In genomic region chr3R:18983614-18984185, dm6 we compare ENCODE assay signal across 2 fruit fly cellular contexts.
A peak's percentile ranks its signal among the peaks of the same experiment; 100 is the strongest.
TF ChIP-seq lines count a peak whose summit lies in the region.

TSS of gene snRNP-U1-C (minus strand) at chr3R:18983650.
TSS of gene gukh (plus strand) at chr3R:18984025.

TF ChIP-seq in whole organism, embryonic, 481 proteins besides CTCF, POLR2A, EP300 and RAD21 (continued from another document and continues in another):
- TF ChIP-seq CG10366 (GFP tag; IDR thresholded peaks at IDR 0.05; lab: Robert Waterston, UW) (peak; percentile 89), CG33557 (GFP tag; optimal IDR thresholded peaks at IDR 0.05; lab: Kevin White, UChicago) (peak; percentile 38), CG2889 (GFP tag; IDR thresholded peaks at IDR 0.05; lab: Robert Waterston, UW) (peak; percentile 86), ems (GFP tag; optimal IDR thresholded peaks at IDR 0.05; lab: Kevin White, UChicago) (peak; percentile 26), bbx (GFP tag; IDR thresholded peaks at IDR 0.05; lab: Robert Waterston, UW; ENCODE audit: partially characterized antibody) (peak; percentile 53; the same call in 1 of the 2 replicates), Drgx (GFP tag; IDR thresholded peaks at IDR 0.05; lab: Robert Waterston, UW) (peak; percentile 75), p53 (GFP tag; optimal IDR thresholded peaks at IDR 0.05; lab: Kevin White, UChicago) (peak; percentile 40), D (optimal IDR thresholded peaks at IDR 0.05; lab: Kevin White, UChicago) (no peak), D (GFP tag; optimal IDR thresholded peaks at IDR 0.05; lab: Kevin White, UChicago) (peak; percentile 53), oc (tag; optimal IDR thresholded peaks at IDR 0.05; lab: Kevin White, UChicago) (peak; percentile 75), CrebB (tag; optimal IDR thresholded peaks at IDR 0.05; lab: Kevin White, UChicago) (peak; percentile 76), kay (GFP tag; optimal IDR thresholded peaks at IDR 0.05; lab: Kevin White, UChicago) (peak; percentile 47), sqz (GFP tag; optimal IDR thresholded peaks at IDR 0.05; lab: Kevin White, UChicago) (peak; percentile 45), CG17359 (tag; optimal IDR thresholded peaks at IDR 0.05; lab: Kevin White, UChicago) (peak; percentile 80), CG6272 (GFP tag; IDR thresholded peaks at IDR 0.05; lab: Robert Waterston, UW) (peak; percentile 52), CG10267 (tag; optimal IDR thresholded peaks at IDR 0.05; lab: Kevin White, UChicago) (peak; percentile 83), Taf1 (GFP tag; IDR thresholded peaks at IDR 0.05; lab: Robert Waterston, UW) (peak; percentile 86), CG7271 (tag; optimal IDR thresholded peaks at IDR 0.05; lab: Kevin White, UChicago) (peak; percentile 35), tup (GFP tag; optimal IDR thresholded peaks at IDR 0.05; lab: Kevin White, UChicago) (peak; percentile 73), kni (GFP tag; optimal IDR thresholded peaks at IDR 0.05; lab: Kevin White, UChicago) (peak; percentile 5), amos (GFP tag; IDR thresholded peaks at IDR 0.05; lab: Robert Waterston, UW; ENCODE audit: partially characterized antibody) (peak; percentile 63), Chrac-16 (GFP tag; optimal IDR thresholded peaks at IDR 0.05; lab: Kevin White, UChicago) (peak; percentile 82), chif (GFP tag; optimal IDR thresholded peaks at IDR 0.05; lab: Kevin White, UChicago) (peak in 1 of 2 experiments; percentile 40), CG9215 (GFP tag; IDR thresholded peaks at IDR 0.05; lab: Robert Waterston, UW) (peak; percentile 71), CG6175 (GFP tag; IDR thresholded peaks at IDR 0.05; lab: Robert Waterston, UW) (peak; percentile 66; the same call in 1 of the 3 replicates), bcd (GFP tag; optimal IDR thresholded peaks at IDR 0.05; lab: Kevin White, UChicago) (peak; percentile 77), gcm (GFP tag; optimal IDR thresholded peaks at IDR 0.05; lab: Kevin White, UChicago) (peak; percentile 69), Hr78 (GFP tag; optimal IDR thresholded peaks at IDR 0.05; lab: Kevin White, UChicago) (no peak), CG8388 (GFP tag; optimal IDR thresholded peaks at IDR 0.05; lab: Kevin White, UChicago) (peak; percentile 76), CG4424 (GFP tag; optimal IDR thresholded peaks at IDR 0.05; lab: Kevin White, UChicago) (peak; percentile 76), zfh2 (GFP tag; optimal IDR thresholded peaks at IDR 0.05; lab: Kevin White, UChicago) (peak; percentile 51), CG12769 (tag; optimal IDR thresholded peaks at IDR 0.05; lab: Kevin White, UChicago) (peak; percentile 91), Dll (GFP tag; IDR thresholded peaks at IDR 0.05; lab: Robert Waterston, UW; ENCODE audit: partially characterized antibody) (peak; percentile 84), CG12104 (GFP tag; optimal IDR thresholded peaks at IDR 0.05; lab: Kevin White, UChicago) (peak; percentile 9), Ssrp (tag; optimal IDR thresholded peaks at IDR 0.05; lab: Kevin White, UChicago) (peak; percentile 59), ham (GFP tag; IDR thresholded peaks at IDR 0.05; lab: Robert Waterston, UW) (no peak; the same call in 1 of the 2 replicates), ken (GFP tag; IDR thresholded peaks at IDR 0.05; lab: Robert Waterston, UW) (peak; percentile 80), CG12219 (GFP tag; optimal IDR thresholded peaks at IDR 0.05; lab: Kevin White, UChicago) (peak; percentile 61), CG1602 (GFP tag; optimal IDR thresholded peaks at IDR 0.05; lab: Kevin White, UChicago) (peak; percentile 80), CG9817 (tag; optimal IDR thresholded peaks at IDR 0.05; lab: Kevin White, UChicago) (peak; percentile 89), CG2199 (GFP tag; IDR thresholded peaks at IDR 0.05; lab: Robert Waterston, UW) (peak; percentile 69; the same call in 1 of the 3 replicates), ase (GFP tag; IDR thresholded peaks at IDR 0.05; lab: Robert Waterston, UW) (peak; percentile 81), CG5953 (GFP tag; IDR thresholded peaks at IDR 0.05; lab: Robert Waterston, UW) (peak; percentile 85), pnt (GFP tag; optimal IDR thresholded peaks at IDR 0.05; lab: Kevin White, UChicago) (peak; percentile 36), trh (GFP tag; optimal IDR thresholded peaks at IDR 0.05; lab: Kevin White, UChicago) (peak; percentile 61), NK7.1 (GFP tag; optimal IDR thresholded peaks at IDR 0.05; lab: Kevin White, UChicago) (no peak), unpg (GFP tag; optimal IDR thresholded peaks at IDR 0.05; lab: Kevin White, UChicago) (peak; percentile 87), CG10321 (GFP tag; IDR thresholded peaks at IDR 0.05; lab: Robert Waterston, UW) (peak; percentile 25; the same call in 1 of the 2 replicates), Sry-β (GFP tag; optimal IDR thresholded peaks at IDR 0.05; lab: Kevin White, UChicago) (peak; percentile 27), CG1832 (GFP tag; optimal IDR thresholded peaks at IDR 0.05; lab: Kevin White, UChicago) (no peak), ATbp (GFP tag; optimal IDR thresholded peaks at IDR 0.05; lab: Kevin White, UChicago) (peak; percentile 39), corto (GFP tag; optimal IDR thresholded peaks at IDR 0.05; lab: Kevin White, UChicago) (peak; percentile 62), CG11093 (GFP tag; IDR thresholded peaks at IDR 0.05; lab: Robert Waterston, UW) (peak; percentile 67; the same call in 1 of the 3 replicates), CG17612 (GFP tag; IDR thresholded peaks at IDR 0.05; lab: Robert Waterston, UW) (peak; percentile 54), CG17385 (GFP tag; optimal IDR thresholded peaks at IDR 0.05; lab: Kevin White, UChicago) (peak; percentile 67), CG4282 (GFP tag; optimal IDR thresholded peaks at IDR 0.05; lab: Kevin White, UChicago) (peak; percentile 66), cas (GFP tag; IDR thresholded peaks at IDR 0.05; lab: Robert Waterston, UW) (peak; percentile 84), CG32772 (GFP tag; IDR thresholded peaks at IDR 0.05; lab: Robert Waterston, UW) (peak; percentile 60; the same call in 1 of the 2 replicates), CG15601 (tag; optimal IDR thresholded peaks at IDR 0.05; lab: Kevin White, UChicago) (peak; percentile 73), gfzf (GFP tag; optimal IDR thresholded peaks at IDR 0.05; lab: Kevin White, UChicago) (peak; percentile 97), CG14441 (GFP tag; IDR thresholded peaks at IDR 0.05; lab: Robert Waterston, UW) (peak; percentile 79), btn (GFP tag; optimal IDR thresholded peaks at IDR 0.05; lab: Kevin White, UChicago) (no peak), knrl (GFP tag; IDR thresholded peaks at IDR 0.05; lab: Robert Waterston, UW; ENCODE audit: partially characterized antibody) (peak; percentile 72), CG8924 (tag; optimal IDR thresholded peaks at IDR 0.05; lab: Kevin White, UChicago) (peak; percentile 90)

TF ChIP-seq in whole organism, prepupa, 60 proteins besides CTCF, POLR2A, EP300 and RAD21 (continued from another document):
- TF ChIP-seq achi (GFP tag; optimal IDR thresholded peaks at IDR 0.05; lab: Kevin White, UChicago) (peak; percentile 76), eg (GFP tag; IDR thresholded peaks at IDR 0.05; lab: Robert Waterston, UW) (peak; percentile 90), vri (GFP tag; optimal IDR thresholded peaks at IDR 0.05; lab: Kevin White, UChicago) (peak; percentile 74), CG16779 (tag; optimal IDR thresholded peaks at IDR 0.05; lab: Kevin White, UChicago) (no peak), CG15336 (GFP tag; IDR thresholded peaks at IDR 0.05; lab: Robert Waterston, UW) (peak; percentile 84), Smox (GFP tag; optimal IDR thresholded peaks at IDR 0.05; lab: Kevin White, UChicago) (peak; percentile 78), Lpt (GFP tag; optimal IDR thresholded peaks at IDR 0.05; lab: Kevin White, UChicago) (peak; percentile 52), CG6163 (GFP tag; IDR thresholded peaks at IDR 0.05; lab: Robert Waterston, UW) (peak; percentile 86)
